Fruit fly (Drosophila melanogaster) whole organism, pupa: ENCODE measurements around the gene Mst36Fb.

ENCODE experiments used
- CG12605 ChIP-seq: fragments of 200-800 bp; sonication (Bioruptor generic); IDR thresholded peaks from 2 replicates; pipeline ENCODE4 v1.3.6; 2022; ENCODE audit warnings: missing biosample characterization, missing genetic modification characterization
- CG32121 ChIP-seq: fragments of 200-800 bp; sonication (Bioruptor generic); IDR thresholded peaks from 2 replicates; pipeline ENCODE4 v1.3.6; 2022; ENCODE audit warnings: missing biosample characterization, missing genetic modification characterization
- CG9948 ChIP-seq: fragments of 200-800 bp; sonication (Bioruptor generic); optimal IDR thresholded peaks from 2 replicates; lab custom pipeline; 2018; ENCODE audit warnings: missing biosample characterization, mild to moderate bottlenecking, missing genetic modification characterization, moderate library complexity
- D1 ChIP-seq: fragments of 200-800 bp; sonication (Bioruptor generic); optimal IDR thresholded peaks from 2 replicates; lab custom pipeline; 2018; ENCODE audit warnings: missing biosample characterization, mild to moderate bottlenecking, missing genetic modification characterization, moderate library complexity
- EcR ChIP-seq: fragments of 200-800 bp; sonication (Bioruptor generic); optimal IDR thresholded peaks from 3 replicates; lab custom pipeline; 2019; ENCODE audit warnings: missing biosample characterization, missing genetic modification characterization, mild to moderate bottlenecking, moderate library complexity, missing genetic modification reagents
- Snoo ChIP-seq: fragments of 200-800 bp; sonication (Bioruptor generic); optimal IDR thresholded peaks from 3 replicates; lab custom pipeline; 2017; ENCODE audit warnings: missing biosample characterization, mild to moderate bottlenecking, missing genetic modification characterization, inconsistent platforms
- fd96Ca ChIP-seq: fragments of 200-800 bp; sonication (Bioruptor generic); IDR thresholded peaks from 3 replicates; pipeline ENCODE4 v1.3.6; 2022; ENCODE audit warnings: missing biosample characterization, missing genetic modification characterization
- gl ChIP-seq: fragments of 200-800 bp; sonication (Bioruptor generic); optimal IDR thresholded peaks from 2 replicates; lab custom pipeline; 2018; ENCODE audit warnings: missing biosample characterization, mild to moderate bottlenecking, missing genetic modification characterization

DNA sequence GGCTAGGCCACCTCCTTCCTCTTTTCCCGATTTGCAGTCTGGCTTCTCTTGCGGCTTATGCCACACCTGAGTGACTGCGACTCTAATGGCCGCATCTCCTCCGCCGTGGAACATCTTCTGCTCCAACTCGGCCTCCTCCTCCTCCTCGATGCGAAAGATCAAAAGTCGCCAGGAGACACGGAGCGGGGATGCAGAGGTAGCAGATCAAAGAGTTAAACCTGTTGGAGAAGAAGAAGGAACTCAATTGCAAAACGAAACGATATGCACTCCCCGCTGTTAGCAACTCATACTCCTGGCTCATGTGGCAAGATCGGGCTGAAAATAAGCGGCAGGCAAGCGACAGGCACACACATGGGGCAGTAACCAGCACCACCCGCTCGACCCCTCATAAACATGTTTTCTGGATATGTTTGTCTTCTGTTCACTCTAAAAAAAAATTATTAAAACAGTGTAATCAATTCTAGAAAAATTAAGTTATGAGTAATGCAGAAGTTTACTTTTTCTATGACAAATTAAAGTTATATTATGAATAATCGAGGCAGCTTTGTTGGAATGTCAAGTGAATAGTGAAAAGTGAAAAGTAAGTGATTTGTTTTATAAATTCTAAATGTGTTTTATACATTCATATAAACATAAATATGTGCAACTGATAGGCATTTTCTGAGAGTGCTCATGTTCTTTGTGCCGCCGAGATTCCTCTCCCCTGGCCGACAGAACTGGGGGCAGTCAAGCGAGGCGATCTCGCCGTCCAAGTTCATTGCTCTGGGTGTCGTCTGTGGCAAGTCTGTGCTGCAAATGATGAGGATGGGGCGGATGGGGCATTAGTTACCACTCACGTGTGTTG is 10.0 kb downstream of the Mst36Fb start:
- TF ChIP-seq gl (tag; lab: Kevin White, UChicago) (peak; percentile 49), Snoo (tag; lab: Kevin White, UChicago) (peak; percentile 82), CG9948 (peak; percentile 89), CG12605 (no peak; the same call in 1 of the 2 replicates), D1 (peak; percentile 77), fd96Ca (GFP tag; lab: Robert Waterston, UW) (0 out of 3 replicates have a peak, but pooled peaks have one; percentile 18), CG32121 (GFP tag; lab: Robert Waterston, UW) (no peak), EcR (GFP tag; lab: Kevin White, UChicago) (peak; percentile 96)
